Worm (Caenorhabditis elegans): ENCODE results near the gene nhr-196.

The nhr-196 gene

DNA sequence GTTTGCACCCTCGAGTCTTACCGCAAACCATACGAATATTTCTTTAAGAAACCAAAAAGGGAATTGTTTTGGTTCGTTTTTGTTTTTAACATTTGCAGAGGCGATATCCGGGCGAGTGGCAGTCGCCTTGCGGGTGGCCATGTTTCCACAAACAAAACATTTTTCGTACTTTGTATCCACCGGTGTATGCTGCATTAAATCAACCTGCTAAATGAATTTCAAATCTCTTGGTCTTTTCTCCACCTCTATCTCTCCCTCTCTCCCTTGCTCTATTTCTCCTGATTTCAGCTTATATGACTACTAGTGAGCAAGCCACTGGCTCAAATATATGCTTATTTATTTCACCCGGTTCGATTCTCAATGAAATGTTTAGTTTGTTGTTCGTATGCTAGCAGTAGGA, 8.3 kb upstream of the nhr-196 start, which contains the start of gene nhr-52:
TSS of gene nhr-52 (plus strand) at position 301 of the 400 bp plus-strand sequence.
- TF ChIP-seq bed-1 (GFP tag; IDR thresholded peaks at IDR 0.05): no peak
- TF ChIP-seq zim-3 (tag; optimal IDR thresholded peaks at IDR 0.05): no peak
- TF ChIP-seq T07F8.4 (tag; optimal IDR thresholded peaks at IDR 0.05): no peak
- TF ChIP-seq rpc-1 (optimal IDR thresholded peaks at IDR 0.05): no peak
- no peak for TF ChIP-seq rpc-1 (tag; optimal IDR thresholded peaks at IDR 0.05)
- TF ChIP-seq F23B12.7 (tag; optimal IDR thresholded peaks at IDR 0.05; ENCODE audit: insufficient read depth): no peak
- no peak for TF ChIP-seq gei-17 (GFP tag; optimal IDR thresholded peaks at IDR 0.05)
- TF ChIP-seq nfya-1 (tag; optimal IDR thresholded peaks at IDR 0.05; ENCODE audit: borderline replicate concordance, insufficient read depth): no peak
- no peak for TF ChIP-seq aptf-3 (GFP tag; IDR thresholded peaks at IDR 0.05)
- TF ChIP-seq C06A6.2 (GFP tag; conservative IDR thresholded peaks at IDR 0.05): no peak
- TF ChIP-seq hsf-1 (GFP tag; IDR thresholded peaks at IDR 0.05): no peak
- TF ChIP-seq lin-26 (GFP tag; IDR thresholded peaks at IDR 0.05): no peak
- no peak for TF ChIP-seq K11D2.4 (GFP tag; IDR thresholded peaks at IDR 0.05)
- TF ChIP-seq chd-7 (tag; optimal IDR thresholded peaks at IDR 0.05): no peak
- no peak for TF ChIP-seq snpc-1.3 (tag; optimal IDR thresholded peaks at IDR 0.05; ENCODE audit: insufficient read depth)

ce11 chrV:15687660-15688059, 2.1 kb downstream of the nhr-196 start, which contains the start of gene nhr-197:
nhr-197 (plus strand) TSS chrV:15687960.
- TF ChIP-seq T26A5.8 (tag; optimal IDR thresholded peaks at IDR 0.05) (no peak), nhr-27 (tag; optimal IDR thresholded peaks at IDR 0.05) (no peak), aptf-2 (GFP tag; conservative IDR thresholded peaks at IDR 0.05) (no peak), ekl-4 (GFP tag; IDR thresholded peaks at IDR 0.05) (no peak), lsy-27 (tag; optimal IDR thresholded peaks at IDR 0.05; ENCODE audit: borderline replicate concordance, insufficient read depth) (no peak), tbp1 (GFP tag; optimal IDR thresholded peaks at IDR 0.05) (no peak), him-1 (tag; optimal IDR thresholded peaks at IDR 0.05) (no peak), F52B5.7 (tag; optimal IDR thresholded peaks at IDR 0.05) (no peak), nhr-90 (tag; optimal IDR thresholded peaks at IDR 0.05) (no peak), Y79H2A.3 (GFP tag; conservative IDR thresholded peaks at IDR 0.05) (no peak), Y53F4B.3 (GFP tag; IDR thresholded peaks at IDR 0.05) (no peak), xnd-1 (tag; optimal IDR thresholded peaks at IDR 0.05) (no peak), mxl-1 (tag; optimal IDR thresholded peaks at IDR 0.05) (no peak)

ce11 chrV:15689952-15690351, 4.4 kb downstream of the nhr-196 start, which contains the start of gene nhr-268:
nhr-268 (plus strand) TSS chrV:15690252.
- no peak for TF ChIP-seq snpc-1.1 (tag; optimal IDR thresholded peaks at IDR 0.05; ENCODE audit: insufficient read depth)

DNA sequence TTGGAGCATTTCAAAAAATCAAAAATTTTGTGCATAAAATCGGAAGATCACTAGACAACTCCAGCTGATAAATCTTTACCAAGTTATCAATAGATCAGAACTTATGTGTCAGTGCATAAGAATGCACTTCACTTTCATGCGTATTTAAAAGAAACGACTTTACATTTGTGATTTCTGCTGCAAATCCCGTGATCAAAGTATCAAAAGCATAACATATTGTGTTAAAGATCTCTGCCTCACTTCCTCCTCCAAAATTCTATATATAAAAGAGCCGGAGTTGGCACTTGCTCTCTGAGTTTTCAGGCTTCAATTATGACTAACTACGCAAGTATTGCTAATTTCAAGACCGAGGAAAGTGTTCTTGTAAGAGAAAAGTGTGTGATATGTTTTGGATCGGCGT, 8.2 kb downstream of the nhr-196 start, which contains the start of gene nhr-198:
TSS of gene nhr-198 (plus strand) at position 313 of the 400 bp plus-strand sequence.
- TF ChIP-seq bed-1 (GFP tag; IDR thresholded peaks at IDR 0.05) (no peak), Y56A3A.18 (GFP tag; IDR thresholded peaks at IDR 0.05) (no peak), T26A5.8 (tag; optimal IDR thresholded peaks at IDR 0.05) (no peak), attf-3 (GFP tag; conservative IDR thresholded peaks at IDR 0.05) (no peak), F23B12.7 (tag; optimal IDR thresholded peaks at IDR 0.05; ENCODE audit: insufficient read depth) (no peak), nhr-27 (tag; optimal IDR thresholded peaks at IDR 0.05) (no peak), hrde-1 (tag; optimal IDR thresholded peaks at IDR 0.05; ENCODE audit: borderline replicate concordance) (no peak), lir-1 (GFP tag; conservative IDR thresholded peaks at IDR 0.05) (no peak), F55B11.4 (tag; optimal IDR thresholded peaks at IDR 0.05; ENCODE audit: borderline replicate concordance, insufficient read depth) (no peak), ccch-3 (GFP tag; optimal IDR thresholded peaks at IDR 0.05) (no peak)
